Worm (Caenorhabditis elegans) whole organism, young adult: ENCODE data around the gene Y37H2A.1.

ENCODE experiments used
- B0019.2 ChIP-seq: fragments of 200-800 bp; sonication (Bioruptor generic); conservative IDR thresholded peaks from 2 replicates; pipeline ENCODE4 v1.3.6; 2022; ENCODE audit warnings: missing genetic modification reagents, missing genetic modification characterization, missing compliant biosample characterization
- B0336.3 ChIP-seq: fragments of 200-800 bp; sonication (Bioruptor generic); IDR thresholded peaks from 2 replicates; pipeline ENCODE4 v1.3.6; 2022; ENCODE audit warnings: missing genetic modification characterization, missing compliant biosample characterization
- C06A6.2 ChIP-seq: fragments of 200-800 bp; sonication (Bioruptor generic); conservative IDR thresholded peaks from 2 replicates; pipeline ENCODE4 v1.3.6; 2022; ENCODE audit warnings: missing genetic modification characterization, missing compliant biosample characterization
- F37B4.10 ChIP-seq: fragments of 200-800 bp; sonication (Bioruptor generic); IDR thresholded peaks from 2 replicates; pipeline ENCODE4 v1.3.6; 2022; ENCODE audit warnings: missing genetic modification characterization, missing compliant biosample characterization
- F39B2.1 ChIP-seq: fragments of 200-800 bp; sonication (Bioruptor generic); IDR thresholded peaks from 2 replicates; pipeline ENCODE4 v1.3.6; 2022; ENCODE audit warnings: missing genetic modification reagents, missing genetic modification characterization, missing compliant biosample characterization
- F52B5.7 ChIP-seq: sonication (generic microtip); optimal IDR thresholded peaks from 2 replicates; lab custom pipeline; 2016; ENCODE audit warnings: mild to moderate bottlenecking, missing genetic modification characterization, missing compliant biosample characterization
- F57A8.1 ChIP-seq: fragments of 200-800 bp; sonication (Bioruptor generic); optimal IDR thresholded peaks from 2 replicates; lab custom pipeline; 2018; ENCODE audit warnings: mild to moderate bottlenecking, missing genetic modification characterization, moderate library complexity, missing compliant biosample characterization
- T07F8.4 ChIP-seq: sonication (generic microtip); optimal IDR thresholded peaks from 2 replicates; lab custom pipeline; 2016; ENCODE audit warnings: mild to moderate bottlenecking, missing genetic modification characterization, moderate library complexity, missing compliant biosample characterization
- T26A5.8 ChIP-seq: sonication (generic microtip); optimal IDR thresholded peaks from 2 replicates; lab custom pipeline; 2016; ENCODE audit warnings: missing genetic modification characterization, missing compliant biosample characterization
- Y53F4B.3 ChIP-seq: fragments of 200-800 bp; sonication (Bioruptor generic); IDR thresholded peaks from 2 replicates; pipeline ENCODE4 v1.3.6; 2022; ENCODE audit warnings: missing genetic modification reagents, missing genetic modification characterization, missing compliant biosample characterization
- Y95B8A.8 ChIP-seq: fragments of 200-800 bp; sonication (Bioruptor generic); IDR thresholded peaks from 2 replicates; pipeline ENCODE4 v1.3.6; 2022; ENCODE audit warnings: missing genetic modification reagents, missing genetic modification characterization, missing compliant biosample characterization
- aptf-2 ChIP-seq: fragments of 200-800 bp; sonication (Bioruptor generic); conservative IDR thresholded peaks from 2 replicates; pipeline ENCODE4 v1.3.6; 2022; ENCODE audit warnings: missing genetic modification reagents, missing genetic modification characterization, missing compliant biosample characterization
- bed-1 ChIP-seq: fragments of 200-800 bp; sonication (Bioruptor generic); IDR thresholded peaks from 2 replicates; pipeline ENCODE4 v1.3.6; 2022; ENCODE audit warnings: missing genetic modification reagents, missing genetic modification characterization, missing compliant biosample characterization
- ceh-27 ChIP-seq: fragments of 200-800 bp; sonication (Bioruptor generic); optimal IDR thresholded peaks from 2 replicates; lab custom pipeline; 2018; ENCODE audit warnings: mild to moderate bottlenecking, missing genetic modification characterization, moderate library complexity, missing compliant biosample characterization
- dpl-1 ChIP-seq: fragments of 150-350 bp; optimal IDR thresholded peaks from 2 replicates; lab custom pipeline; 2014; ENCODE audit warnings: missing biosample characterization, missing genetic modification reagents, missing genetic modification characterization
- efl-1 ChIP-seq: fragments of 150-350 bp; optimal IDR thresholded peaks from 2 replicates; lab custom pipeline; 2014; ENCODE audit warnings: missing biosample characterization, missing genetic modification reagents, missing genetic modification characterization
- egl-44 ChIP-seq: fragments of 200-800 bp; sonication (Bioruptor generic); IDR thresholded peaks from 2 replicates; pipeline ENCODE4 v1.3.6; 2022; ENCODE audit warnings: missing genetic modification reagents, missing genetic modification characterization, missing compliant biosample characterization
- fkh-3 ChIP-seq: sonication (generic microtip); optimal IDR thresholded peaks from 2 replicates; lab custom pipeline; 2016; ENCODE audit warnings: mild to moderate bottlenecking, missing genetic modification characterization, missing compliant biosample characterization
- hmg-20 ChIP-seq: fragments of 200-800 bp; sonication (Bioruptor generic); IDR thresholded peaks from 2 replicates; pipeline ENCODE4 v1.3.6; 2022; ENCODE audit warnings: missing genetic modification reagents, missing genetic modification characterization, missing compliant biosample characterization
- hsf-1 ChIP-seq: fragments of 200-800 bp; sonication (Bioruptor generic); IDR thresholded peaks from 2 replicates; pipeline ENCODE4 v1.3.6; 2022; ENCODE audit warnings: missing genetic modification reagents, missing genetic modification characterization, missing compliant biosample characterization
- lin-26 ChIP-seq: fragments of 200-800 bp; sonication (Bioruptor generic); IDR thresholded peaks from 2 replicates; pipeline ENCODE4 v1.3.6; 2022; ENCODE audit warnings: missing genetic modification reagents, missing genetic modification characterization, missing compliant biosample characterization
- lin-35 ChIP-seq, 3 experiments: fragments of 150-350 bp in 2 of 3; sonication (generic microtip) in 1 of 3; optimal IDR thresholded peaks; 2 replicates each; lab custom pipeline; 2014 to 2018; ENCODE audit warnings: missing biosample characterization in 3 of 3, missing genetic modification characterization in 3 of 3, missing genetic modification reagents in 3 of 3
- lin-40 ChIP-seq: sonication (generic microtip); optimal IDR thresholded peaks from 2 replicates; lab custom pipeline; 2016; ENCODE audit warnings: missing genetic modification characterization, mild to moderate bottlenecking, missing compliant biosample characterization, missing genotype, missing genetic modification reagents
- lin-54 ChIP-seq: fragments of 200-800 bp; sonication (Bioruptor generic); optimal IDR thresholded peaks from 2 replicates; lab custom pipeline; 2018; ENCODE audit warnings: mild to moderate bottlenecking, missing genetic modification characterization, missing compliant biosample characterization
- lsl-1 ChIP-seq: fragments of 200-800 bp; sonication (Bioruptor generic); optimal IDR thresholded peaks from 2 replicates; lab custom pipeline; 2018; ENCODE audit warnings: mild to moderate bottlenecking, missing genetic modification characterization, moderate library complexity, missing compliant biosample characterization
- mcd-1 ChIP-seq: fragments of 200-800 bp; sonication (Bioruptor generic); IDR thresholded peaks from 2 replicates; pipeline ENCODE4 v1.3.6; 2022; ENCODE audit warnings: missing genetic modification reagents, missing genetic modification characterization, missing compliant biosample characterization
- mel-28 ChIP-seq: sonication (generic microtip); optimal IDR thresholded peaks from 2 replicates; lab custom pipeline; 2016; ENCODE audit warnings: borderline replicate concordance, mild to moderate bottlenecking, missing genetic modification characterization, missing compliant biosample characterization
- mxl-1 ChIP-seq: sonication (generic microtip); optimal IDR thresholded peaks from 2 replicates; lab custom pipeline; 2016; ENCODE audit warnings: missing genetic modification characterization, missing compliant biosample characterization
- nhr-27 ChIP-seq: fragments of 200-800 bp; sonication (Bioruptor generic); optimal IDR thresholded peaks from 2 replicates; lab custom pipeline; 2018; ENCODE audit warnings: mild to moderate bottlenecking, missing genetic modification characterization, moderate library complexity, missing compliant biosample characterization
- pha-4 ChIP-seq: fragments of 150-350 bp; sonication (generic microtip); optimal IDR thresholded peaks from 2 replicates; lab custom pipeline; 2014; ENCODE audit warnings: missing biosample characterization, missing genetic modification reagents, missing genetic modification characterization
- repo-1 ChIP-seq: sonication (generic microtip); optimal IDR thresholded peaks from 2 replicates; lab custom pipeline; 2017; ENCODE audit warnings: mild to moderate bottlenecking, missing genetic modification characterization, missing compliant biosample characterization
- rpc-1 ChIP-seq, 2 experiments: fragments of 150-350 bp in 1 of 2; sonication (generic microtip) in 1 of 2; optimal IDR thresholded peaks; 2 replicates each; lab custom pipeline; 2014 to 2018; ENCODE audit warnings: missing biosample characterization in 1 of 2, missing genetic modification characterization in 1 of 2, missing genetic modification reagents in 1 of 2, missing genotype in 1 of 2
- sdz-38 ChIP-seq: sonication (generic microtip); optimal IDR thresholded peaks from 2 replicates; lab custom pipeline; 2016; ENCODE audit warnings: missing genotype, missing genetic modification characterization, missing compliant biosample characterization
- snpc-1.1 ChIP-seq: sonication (generic microtip); optimal IDR thresholded peaks from 2 replicates; lab custom pipeline; 2017; ENCODE audit warnings: missing genetic modification characterization, mild to moderate bottlenecking, missing compliant biosample characterization, antibody characterized with exemption, moderate library complexity, missing genotype, missing genetic modification reagents; ENCODE audit not compliant: insufficient read depth
- tbx-9 ChIP-seq: sonication (generic microtip); optimal IDR thresholded peaks from 2 replicates; lab custom pipeline; 2016; ENCODE audit warnings: borderline replicate concordance, missing genetic modification characterization, inconsistent platforms, missing compliant biosample characterization
- unc-62 ChIP-seq: fragments of 150-350 bp; optimal IDR thresholded peaks from 2 replicates; lab custom pipeline; 2014; ENCODE audit warnings: missing biosample characterization, missing genetic modification reagents, missing genetic modification characterization
- zim-3 ChIP-seq: sonication (generic microtip); optimal IDR thresholded peaks from 2 replicates; lab custom pipeline; 2017; ENCODE audit warnings: mild to moderate bottlenecking, missing genetic modification characterization, moderate library complexity, missing compliant biosample characterization

Gene Y37H2A.1

DNA sequence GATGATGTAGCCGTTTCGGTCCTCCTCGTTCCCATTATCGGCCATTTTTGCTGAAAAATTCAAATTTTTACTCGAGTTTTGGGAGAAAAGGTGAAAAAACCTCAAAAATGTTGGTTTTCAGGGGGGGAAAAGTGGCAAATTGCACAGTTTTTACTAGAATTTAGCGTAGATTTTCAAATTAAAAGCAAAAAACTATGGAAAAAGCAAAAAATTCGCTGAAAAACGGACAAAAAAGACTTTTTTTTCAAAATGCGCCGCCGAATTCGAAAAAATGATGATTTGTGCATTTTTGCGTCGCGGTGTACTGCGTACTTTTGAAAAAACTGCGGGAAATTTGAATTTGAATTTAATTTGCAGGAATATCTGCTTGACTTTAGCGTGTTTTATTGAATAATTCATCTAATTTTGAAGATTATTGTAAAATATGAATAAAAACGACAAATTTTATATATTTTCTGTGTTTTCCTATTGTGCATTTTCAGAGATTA is 21.9 kb upstream of the Y37H2A.1 start, which contains the start of gene Y59A8B.12:
Gene Y59A8B.12 (minus strand): TSS at position 51 of the 488 bp plus-strand sequence.
- TF ChIP-seq C06A6.2 (GFP tag; lab: Robert Waterston, UW) (no peak), lin-54 (peak; percentile 54), F52B5.7 (tag; lab: Kevin White, UChicago) (no peak), lsl-1 (GFP tag; lab: Kevin White, UChicago) (no peak), pha-4 (tag; lab: Kevin White, UChicago) (no peak), hsf-1 (GFP tag; lab: Robert Waterston, UW) (no peak), snpc-1.1 (tag; lab: Kevin White, UChicago) (no peak), fkh-3 (no peak), rpc-1 (optimal IDR thresholded peaks at IDR 0.05; lab: Kevin White, UChicago) (no peak), rpc-1 (tag; optimal IDR thresholded peaks at IDR 0.05; lab: Kevin White, UChicago) (no peak), repo-1 (tag; lab: Kevin White, UChicago) (no peak), efl-1 (GFP tag; lab: Kevin White, UChicago) (peak; percentile 27), F57A8.1 (no peak), tbx-9 (tag; lab: Kevin White, UChicago) (no peak), B0336.3 (GFP tag; lab: Robert Waterston, UW) (no peak), zim-3 (no peak)

DNA sequence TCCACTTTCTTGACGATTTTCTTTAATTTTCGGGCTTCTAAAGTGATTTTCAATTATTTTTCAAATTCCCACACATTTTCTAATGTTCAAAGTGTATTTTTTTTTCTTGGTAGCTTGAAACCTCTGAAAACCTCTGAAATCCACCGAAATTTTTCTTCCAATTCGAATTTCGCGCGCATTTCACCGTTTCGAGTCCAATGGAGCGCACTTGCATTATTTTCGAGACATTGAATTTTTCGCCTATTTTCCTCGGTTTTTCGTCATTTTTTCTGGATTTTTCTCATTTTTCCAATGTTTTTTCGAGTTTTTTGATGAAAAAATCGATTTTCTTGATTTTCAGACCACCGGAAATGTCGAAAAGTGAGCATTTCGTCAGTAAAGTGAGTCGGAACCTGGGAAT is 21.3 kb upstream of the Y37H2A.1 start, which contains the start of gene slr-2:
Gene slr-2 (plus strand): TSS at position 341 of the 400 bp plus-strand sequence.
- no peak for TF ChIP-seq mxl-1 (tag; lab: Kevin White, UChicago)
- TF ChIP-seq sdz-38 (tag; lab: Kevin White, UChicago), result no peak
- TF ChIP-seq mcd-1 (GFP tag; lab: Robert Waterston, UW), result peak; percentile 96
- TF ChIP-seq bed-1, result no peak
- no peak for TF ChIP-seq aptf-2 (GFP tag; lab: Robert Waterston, UW)
- no peak for TF ChIP-seq nhr-27
- TF ChIP-seq T26A5.8 (tag; lab: Kevin White, UChicago), result no peak
- peak; percentile 91 for TF ChIP-seq lin-54
- TF ChIP-seq unc-62 (GFP tag; lab: Kevin White, UChicago), result no peak
- no peak for TF ChIP-seq hmg-20 (GFP tag; lab: Robert Waterston, UW)
- no peak for TF ChIP-seq T07F8.4
- peak; percentile 69 for TF ChIP-seq dpl-1 (GFP tag; lab: Kevin White, UChicago)
- TF ChIP-seq F57A8.1, result no peak
- no peak for TF ChIP-seq F39B2.1
- TF ChIP-seq lin-26 (GFP tag; lab: Robert Waterston, UW), result no peak
- peak in 2 of 3 experiments; percentile 33 to 88 for TF ChIP-seq lin-35 (GFP tag; optimal IDR thresholded peaks at IDR 0.05; lab: Kevin White, UChicago)
- TF ChIP-seq F37B4.10 (GFP tag; lab: Robert Waterston, UW), result no peak
- peak; percentile 13 for TF ChIP-seq lin-40 (tag; lab: Kevin White, UChicago)
- TF ChIP-seq ceh-27, result no peak
- no peak for TF ChIP-seq Y53F4B.3
- TF ChIP-seq mel-28 (tag; lab: Kevin White, UChicago), result no peak
- no peak for TF ChIP-seq B0019.2
- TF ChIP-seq efl-1 (GFP tag; lab: Kevin White, UChicago), result peak; percentile 84

DNA sequence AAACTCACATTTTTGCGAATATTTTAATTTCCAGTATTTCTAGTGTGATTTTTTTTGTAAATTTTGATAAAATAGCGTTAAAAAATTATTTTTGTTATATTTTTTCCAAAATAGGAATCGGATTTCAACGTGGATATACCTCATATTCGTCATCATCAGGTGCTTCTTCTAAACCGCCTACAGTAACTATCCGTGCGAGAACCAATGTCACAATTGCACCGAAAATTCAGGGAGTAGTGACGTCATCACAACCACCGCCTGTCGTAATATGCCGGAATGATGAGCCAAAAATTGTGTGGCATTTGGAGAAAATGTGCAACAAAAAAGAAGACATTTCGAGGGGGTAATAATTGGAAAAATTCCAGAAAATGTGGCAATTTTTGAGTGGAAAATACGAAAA is 16.9 kb upstream of the Y37H2A.1 start:
- TF ChIP-seq hsf-1 (GFP tag; lab: Robert Waterston, UW) (no peak), egl-44 (GFP tag; lab: Robert Waterston, UW) (no peak), Y53F4B.3 (no peak), Y95B8A.8 (GFP tag; lab: Robert Waterston, UW) (no peak)
